Worm (Caenorhabditis elegans) whole organism, late embryonic: Measurements from ENCODE around the gene ets-5.

Source experiments
- ama-1 ChIP-seq: fragments of 150-350 bp; optimal IDR thresholded peaks from 2 replicates; lab custom pipeline; 2014
- che-1 ChIP-seq: sonication (generic microtip); optimal IDR thresholded peaks from 2 replicates; lab custom pipeline; 2016; ENCODE audit warnings: mild to moderate bottlenecking, missing genetic modification characterization, missing compliant biosample characterization
- elt-2 ChIP-seq: sonication (generic microtip); optimal IDR thresholded peaks from 2 replicates; lab custom pipeline; 2016; ENCODE audit warnings: missing genetic modification reagents, missing genetic modification characterization, missing compliant biosample characterization
- fax-1 ChIP-seq: sonication (generic microtip); optimal IDR thresholded peaks from 2 replicates; lab custom pipeline; 2016; ENCODE audit warnings: missing genotype, missing genetic modification characterization, missing compliant biosample characterization
- fkh-10 ChIP-seq: fragments of 150-350 bp; optimal IDR thresholded peaks from 2 replicates; lab custom pipeline; 2014; ENCODE audit warnings: missing biosample characterization, missing genetic modification reagents, missing genetic modification characterization
- hlh-8 ChIP-seq: sonication (generic microtip); optimal IDR thresholded peaks from 2 replicates; lab custom pipeline; 2016; ENCODE audit warnings: missing genotype, missing genetic modification characterization, missing compliant biosample characterization
- nfya-1 ChIP-seq: sonication (generic microtip); optimal IDR thresholded peaks from 2 replicates; lab custom pipeline; 2017; ENCODE audit warnings: missing genetic modification characterization, mild to moderate bottlenecking, missing compliant biosample characterization, antibody characterized with exemption, moderate library complexity
- pha-4 ChIP-seq: fragments of 150-350 bp; optimal IDR thresholded peaks from 2 replicates; lab custom pipeline; 2018; ENCODE audit warnings: missing biosample characterization, missing genetic modification reagents, missing genetic modification characterization
- pqm-1 ChIP-seq: sonication (generic microtip); optimal IDR thresholded peaks from 2 replicates; lab custom pipeline; 2016; ENCODE audit warnings: missing genetic modification characterization, missing compliant biosample characterization

- TF ChIP-seq pqm-1 (tag; lab: Kevin White, UChicago) (no peak), nfya-1 (tag; lab: Kevin White, UChicago) (no peak), ama-1 (no peak), fkh-10 (GFP tag; lab: Kevin White, UChicago) (no peak), fax-1 (tag; lab: Kevin White, UChicago) (no peak), hlh-8 (tag; lab: Kevin White, UChicago) (no peak), elt-2 (tag; lab: Kevin White, UChicago) (no peak), pha-4 (tag; lab: Kevin White, UChicago) (no peak), che-1 (tag; lab: Kevin White, UChicago) (no peak)
Measured at ce11 chrX:5117571-5117970, 33.2 kb upstream of the ets-5 start.
